Worm (Caenorhabditis elegans) whole organism, L3 larva: Measurements from ENCODE around the gene stdh-2.

Experiments used
- ceh-82 ChIP-seq: fragments of 150-350 bp; optimal IDR thresholded peaks from 2 replicates; lab custom pipeline; 2014; ENCODE audit warnings: missing biosample characterization, missing genetic modification characterization
- egl-5 ChIP-seq: fragments of 150-350 bp; optimal IDR thresholded peaks from 2 replicates; lab custom pipeline; 2017; ENCODE audit warnings: missing biosample characterization, missing genetic modification reagents, missing genetic modification characterization, inconsistent platforms
- elt-2 ChIP-seq: sonication (generic microtip); optimal IDR thresholded peaks from 2 replicates; lab custom pipeline; 2016; ENCODE audit warnings: missing genetic modification reagents, mild to moderate bottlenecking, missing genetic modification characterization, missing compliant biosample characterization
- elt-3 ChIP-seq, 3 experiments: fragments of 150-350 bp in 1 of 3; sonication (generic microtip) in 2 of 3; optimal IDR thresholded peaks; 2 replicates in 2 of 3; 4 replicates in 1 of 3; lab custom pipeline; 2014 to 2017; ENCODE audit warnings: missing biosample characterization in 3 of 3, missing genetic modification characterization in 3 of 3
- fkh-10 ChIP-seq: sonication (generic microtip); optimal IDR thresholded peaks from 2 replicates; lab custom pipeline; 2017; ENCODE audit warnings: missing biosample characterization, missing genetic modification reagents, missing genetic modification characterization
- fkh-2 ChIP-seq: fragments of 150-350 bp; optimal IDR thresholded peaks from 2 replicates; lab custom pipeline; 2014; ENCODE audit warnings: missing biosample characterization, missing genetic modification reagents, missing genetic modification characterization
- jun-1 ChIP-seq: fragments of 150-350 bp; optimal IDR thresholded peaks from 2 replicates; lab custom pipeline; 2014; ENCODE audit warnings: missing biosample characterization, missing genetic modification reagents, missing genetic modification characterization
- lin-15B ChIP-seq: fragments of 150-350 bp; optimal IDR thresholded peaks from 2 replicates; lab custom pipeline; 2014; ENCODE audit warnings: missing biosample characterization, missing genetic modification characterization
- lin-39 ChIP-seq: fragments of 150-350 bp; optimal IDR thresholded peaks from 2 replicates; lab custom pipeline; 2018; ENCODE audit warnings: missing biosample characterization, missing genetic modification reagents, missing genetic modification characterization
- lsy-12 ChIP-seq: sonication (generic microtip); optimal IDR thresholded peaks from 2 replicates; lab custom pipeline; 2016; ENCODE audit warnings: mild to moderate bottlenecking, missing genetic modification characterization, missing compliant biosample characterization
- mml-1 ChIP-seq: fragments of 150-350 bp; sonication (generic microtip); optimal IDR thresholded peaks from 3 replicates; lab custom pipeline; 2014; ENCODE audit warnings: missing biosample characterization, missing genetic modification characterization
- nhr-11 ChIP-seq: fragments of 150-350 bp; optimal IDR thresholded peaks from 2 replicates; lab custom pipeline; 2014; ENCODE audit warnings: missing biosample characterization, missing genetic modification characterization
- nhr-23 ChIP-seq: fragments of 150-350 bp; optimal IDR thresholded peaks from 2 replicates; lab custom pipeline; 2014; ENCODE audit warnings: missing biosample characterization, missing genetic modification reagents, missing genetic modification characterization
- nhr-25 ChIP-seq: sonication (generic microtip); optimal IDR thresholded peaks from 2 replicates; lab custom pipeline; 2017; ENCODE audit warnings: missing biosample characterization, missing genetic modification characterization
- nhr-28 ChIP-seq: fragments of 150-350 bp; optimal IDR thresholded peaks from 2 replicates; lab custom pipeline; 2014; ENCODE audit warnings: missing biosample characterization, missing genetic modification characterization
- nhr-43 ChIP-seq: sonication (generic microtip); optimal IDR thresholded peaks from 2 replicates; lab custom pipeline; 2016; ENCODE audit warnings: mild to moderate bottlenecking, missing genetic modification characterization, missing compliant biosample characterization; ENCODE audit not compliant: poor library complexity, severe bottlenecking
- nhr-76 ChIP-seq: fragments of 150-350 bp; sonication (generic microtip); optimal IDR thresholded peaks from 5 replicates; lab custom pipeline; 2014; ENCODE audit warnings: missing biosample characterization, missing genetic modification characterization
- pqm-1 ChIP-seq: fragments of 150-350 bp; optimal IDR thresholded peaks from 2 replicates; lab custom pipeline; 2017; ENCODE audit warnings: missing biosample characterization, missing genetic modification characterization, inconsistent platforms
- sea-2 ChIP-seq: fragments of 150-350 bp; sonication (generic microtip); optimal IDR thresholded peaks from 4 replicates; lab custom pipeline; 2014; ENCODE audit warnings: missing biosample characterization, missing genetic modification reagents, missing genetic modification characterization
- snpc-4 ChIP-seq: fragments of 150-350 bp; optimal IDR thresholded peaks from 2 replicates; lab custom pipeline; 2014; ENCODE audit warnings: missing biosample characterization, missing genetic modification characterization
- ztf-11 ChIP-seq: fragments of 150-350 bp; optimal IDR thresholded peaks from 2 replicates; lab custom pipeline; 2014; ENCODE audit warnings: missing biosample characterization, missing genetic modification characterization

stdh-2 gene

DNA sequence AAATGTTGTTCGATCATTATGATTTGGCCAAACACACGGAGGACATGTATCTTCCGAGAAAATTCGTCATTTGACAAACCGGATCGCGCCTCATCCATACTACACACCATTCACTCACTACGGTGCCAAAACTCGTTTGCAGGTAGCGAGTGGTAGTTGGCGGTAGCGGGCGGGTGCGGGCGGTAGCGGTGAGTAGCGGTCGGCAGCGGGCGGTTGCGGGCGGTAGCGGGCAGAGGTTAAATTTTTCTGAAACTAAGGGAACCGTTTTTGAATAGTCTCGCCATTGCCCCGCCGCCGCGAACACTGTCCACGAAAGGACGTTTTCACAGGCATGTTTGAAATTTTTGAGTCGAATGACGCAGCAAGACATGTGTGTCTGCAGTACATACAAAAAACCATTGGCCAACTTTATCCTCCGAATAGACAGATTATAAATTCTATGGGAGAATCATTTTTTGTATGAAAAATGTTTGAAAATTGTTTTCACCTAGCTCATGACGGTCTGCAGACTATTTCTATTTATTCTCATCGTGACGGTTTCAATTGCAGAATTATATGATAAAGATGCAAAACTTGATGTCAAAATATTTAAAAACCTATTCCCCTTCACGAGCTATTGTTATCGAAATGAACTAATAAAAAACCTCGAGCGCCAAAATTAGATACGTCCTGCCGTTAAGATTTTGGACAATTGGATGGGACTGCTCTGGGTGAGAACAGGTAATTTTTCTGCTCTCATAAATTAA is 13.7 kb upstream of the stdh-2 start, which contains the start of gene F11A5.16:
TSS of gene F11A5.16 (plus strand) at position 696 of the 746 bp plus-strand sequence.
- TF ChIP-seq elt-2 (tag; lab: Kevin White, UChicago) (no peak), nhr-76 (no peak)

DNA sequence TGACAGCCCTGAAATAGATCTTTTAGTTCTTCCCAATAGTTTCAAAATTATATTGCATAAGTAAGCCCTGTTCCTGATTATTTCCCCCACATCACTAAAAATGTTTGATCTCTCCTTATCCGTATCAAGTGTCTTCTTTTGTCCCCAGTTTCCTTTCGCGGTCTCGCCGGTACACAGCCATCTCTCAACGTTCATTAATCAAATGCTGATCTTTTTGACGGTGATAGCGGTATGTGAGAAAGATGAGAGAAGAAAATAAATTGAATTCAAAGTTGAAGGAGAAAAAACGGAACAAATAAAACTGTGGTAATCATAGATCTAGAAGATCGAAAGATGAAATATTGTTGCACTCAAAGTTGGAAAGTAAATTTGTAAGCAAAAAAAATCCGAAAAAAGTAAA is 12.4 kb upstream of the stdh-2 start:
- TF ChIP-seq nhr-43: peak; percentile 26
- TF ChIP-seq egl-5: no peak

DNA sequence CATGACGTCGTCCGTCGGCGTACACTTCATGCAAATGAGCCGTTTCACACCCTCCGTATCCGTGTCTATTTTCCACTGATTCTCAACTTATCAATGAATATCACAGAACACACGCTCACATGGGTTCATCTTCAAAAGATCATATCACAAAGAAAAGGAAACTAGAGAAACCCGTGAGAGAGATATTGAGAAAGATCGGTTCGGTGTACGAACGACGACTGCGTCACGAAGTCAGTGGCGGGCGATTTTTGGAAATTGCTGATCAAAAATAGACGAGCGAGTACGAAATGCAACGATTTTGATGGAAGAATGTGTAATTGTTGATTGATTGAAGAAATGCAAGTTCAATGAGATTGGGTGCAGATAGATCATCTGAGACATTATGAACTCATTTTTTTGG is 10.8 kb upstream of the stdh-2 start:
- TF ChIP-seq elt-3 (tag; optimal IDR thresholded peaks at IDR 0.05; lab: Kevin White, UChicago) (peak in 2 of 3 experiments; percentile 26 to 43), lin-39 (tag; lab: Kevin White, UChicago) (no peak), nhr-25 (tag; lab: Kevin White, UChicago) (peak; percentile 14), nhr-43 (peak; percentile 93), nhr-23 (tag; lab: Kevin White, UChicago) (peak; percentile 39)

DNA sequence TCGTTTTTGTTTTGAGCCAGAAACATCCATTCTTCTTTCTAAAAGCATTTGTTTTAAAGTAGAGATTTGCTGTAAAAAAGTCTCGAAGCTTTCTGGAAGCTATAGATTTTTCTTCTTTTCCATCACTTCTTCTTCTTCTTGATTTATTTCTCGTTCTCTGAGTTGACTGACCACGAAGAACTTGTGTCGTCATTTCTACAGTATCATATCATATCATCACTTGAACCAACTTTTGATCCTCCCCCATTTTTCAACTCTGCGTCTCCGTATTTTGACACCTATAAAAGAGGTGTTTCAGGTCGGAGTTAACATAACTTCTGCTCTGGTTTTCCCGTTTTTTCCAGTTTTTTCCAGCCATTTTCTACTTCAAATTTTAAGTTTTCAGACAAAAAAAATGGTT is 9.6 kb upstream of the stdh-2 start, which contains the start of gene F11A5.9:
TSS of gene F11A5.9 (plus strand) at position 386 of the 400 bp plus-strand sequence.
- no peak for TF ChIP-seq ceh-82
- no peak for TF ChIP-seq lsy-12 (tag; lab: Kevin White, UChicago)
- no peak for TF ChIP-seq fkh-10 (GFP tag; lab: Kevin White, UChicago)
- TF ChIP-seq lin-15B (tag; lab: Kevin White, UChicago): no peak
- no peak for TF ChIP-seq jun-1 (tag; lab: Kevin White, UChicago)
- TF ChIP-seq lin-39 (tag; lab: Kevin White, UChicago): no peak
- TF ChIP-seq nhr-43: no peak
- TF ChIP-seq elt-3 (tag; optimal IDR thresholded peaks at IDR 0.05; lab: Kevin White, UChicago): no peak
- no peak for TF ChIP-seq sea-2
- no peak for TF ChIP-seq nhr-11 (tag; lab: Kevin White, UChicago)
- TF ChIP-seq elt-2 (tag; lab: Kevin White, UChicago): no peak

DNA sequence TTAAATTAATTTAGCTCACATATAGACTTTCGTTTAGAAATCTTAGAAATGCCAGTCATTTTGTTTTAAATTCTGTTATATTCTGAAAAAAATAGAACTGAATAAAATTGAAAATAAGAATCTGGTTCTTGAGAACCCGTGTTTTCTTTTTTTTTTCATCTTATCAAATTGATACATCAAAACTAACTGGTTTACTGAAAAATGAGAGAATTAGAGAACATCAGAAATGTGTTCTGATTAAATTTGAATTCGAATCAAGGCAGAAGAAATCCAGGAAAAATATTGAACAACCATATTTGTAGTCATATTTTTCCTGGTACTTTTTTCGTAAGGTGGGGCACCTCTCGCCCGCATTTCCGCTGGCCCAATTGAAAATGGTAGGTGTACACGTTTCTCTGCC is 5.6 kb upstream of the stdh-2 start, which contains the start of gene F11A5.15:
TSS of gene F11A5.15 (minus strand) at position 101 of the 400 bp plus-strand sequence.
- TF ChIP-seq ztf-11 (tag; lab: Kevin White, UChicago) (no peak), sea-2 (no peak), fkh-2 (tag; lab: Kevin White, UChicago) (no peak), nhr-28 (no peak), fkh-10 (GFP tag; lab: Kevin White, UChicago) (no peak), egl-5 (no peak)

DNA sequence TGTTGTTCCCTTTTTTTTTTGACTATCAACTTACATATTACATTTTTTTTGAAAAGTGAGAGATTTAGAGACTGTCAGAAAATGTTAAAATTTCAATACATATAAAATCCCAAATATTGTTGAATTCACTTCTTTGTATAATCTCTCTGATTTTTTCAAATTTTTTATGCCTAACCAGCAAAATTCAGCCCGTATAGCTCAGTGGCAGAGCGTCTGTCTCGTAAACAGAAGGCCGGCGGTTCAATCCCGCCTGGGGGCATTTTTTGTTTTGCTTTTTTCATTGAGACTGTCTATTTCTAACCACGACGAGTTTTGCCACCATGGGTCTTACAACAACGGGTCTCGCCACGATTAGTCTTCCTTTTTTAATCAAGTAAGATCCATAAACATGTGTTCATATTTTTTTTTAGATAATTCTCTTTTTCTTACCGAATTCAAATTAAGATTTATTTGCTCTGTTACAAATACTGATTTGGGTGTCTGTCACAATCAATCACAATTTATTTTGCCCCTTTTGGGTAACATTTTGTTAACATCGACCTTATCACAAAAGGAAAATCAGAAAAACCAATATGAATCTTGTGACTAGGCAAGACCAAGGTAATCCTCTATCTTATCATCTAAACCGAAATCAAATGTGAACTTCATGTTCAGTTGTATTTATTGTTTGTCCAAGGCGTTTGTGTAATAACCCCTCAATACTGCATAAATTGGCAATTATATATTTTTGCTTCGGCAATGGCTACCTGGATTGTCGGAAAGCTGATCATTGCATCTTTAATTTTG is 5.0 kb upstream of the stdh-2 start, which contains the start of gene glc-1:
TSS of gene glc-1 (plus strand) at position 663 of the 786 bp plus-strand sequence.
- no peak for TF ChIP-seq nhr-76
- peak; percentile 40 for TF ChIP-seq elt-2 (tag; lab: Kevin White, UChicago)
- TF ChIP-seq pqm-1 (tag; lab: Kevin White, UChicago): peak; percentile 10
- TF ChIP-seq sea-2: no peak

DNA sequence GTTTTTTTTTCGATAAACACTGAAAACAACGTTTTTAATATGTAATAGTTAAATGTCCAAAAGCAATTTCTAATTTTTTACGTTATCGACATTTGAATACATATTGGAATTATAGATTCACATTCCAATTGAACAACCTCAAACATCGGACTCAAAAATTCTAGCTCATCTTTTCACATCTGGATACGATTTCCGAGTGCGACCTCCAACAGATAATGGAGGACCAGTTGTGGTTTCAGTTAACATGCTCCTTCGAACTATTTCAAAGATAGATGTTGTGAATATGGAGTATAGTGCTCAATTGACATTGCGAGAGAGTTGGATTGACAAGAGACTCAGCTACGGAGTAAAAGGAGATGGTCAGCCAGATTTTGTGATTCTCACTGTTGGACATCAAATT is 4.1 kb upstream of the stdh-2 start:
- TF ChIP-seq mml-1 (no peak), jun-1 (tag; lab: Kevin White, UChicago) (no peak)

DNA sequence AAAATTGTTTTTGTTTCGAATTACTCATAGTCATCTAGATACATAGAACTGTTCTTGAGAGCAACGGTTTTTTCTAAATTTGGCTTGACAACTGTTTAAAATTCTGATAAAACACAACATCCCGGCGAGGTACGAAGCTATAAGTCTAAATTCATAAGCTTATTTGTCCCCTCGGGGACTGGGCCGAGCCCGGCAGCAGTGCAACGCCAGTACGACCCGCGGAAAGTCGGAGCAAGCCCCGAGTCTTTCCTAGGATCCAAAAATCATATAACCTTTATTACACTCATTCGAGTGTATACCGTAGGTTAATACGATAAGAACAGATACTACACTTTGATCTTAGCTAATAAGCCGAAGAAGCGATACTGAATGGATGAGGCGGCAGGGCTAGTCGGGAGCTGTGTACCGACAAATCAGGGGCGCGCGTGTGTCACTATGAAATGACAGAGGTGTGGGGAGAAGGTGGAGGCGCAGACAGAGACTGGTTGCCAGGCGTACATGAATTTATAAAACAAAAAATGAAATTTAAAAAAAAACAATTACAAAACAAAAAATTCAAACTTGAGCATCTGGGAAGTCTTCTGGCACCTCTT is 1.5 kb downstream of the stdh-2 start:
- TF ChIP-seq snpc-4: peak; percentile 22
- no peak for TF ChIP-seq pqm-1 (tag; lab: Kevin White, UChicago)
